Worm (Caenorhabditis elegans) whole organism, L4 larva: Measurements from ENCODE around the gene F09B9.4.

Experiments used
- F44E2.7 ChIP-seq: fragments of 200-800 bp; sonication (Bioruptor generic); IDR thresholded peaks from 2 replicates; pipeline ENCODE4 v2.1.2; 2022; ENCODE audit warnings: missing genetic modification characterization, missing compliant biosample characterization
- T20F7.1 ChIP-seq: fragments of 200-800 bp; sonication (Bioruptor generic); optimal IDR thresholded peaks from 2 replicates; lab custom pipeline; 2018; ENCODE audit warnings: mild to moderate bottlenecking, missing genetic modification characterization, missing compliant biosample characterization
- ZK546.5 ChIP-seq, 2 experiments: sonication (generic microtip); optimal IDR thresholded peaks; 2 replicates each; lab custom pipeline; 2017; ENCODE audit warnings: missing biosample characterization in 2 of 2, missing genetic modification characterization in 2 of 2
- ceh-62 ChIP-seq: sonication (generic microtip); optimal IDR thresholded peaks from 2 replicates; lab custom pipeline; 2017; ENCODE audit warnings: missing biosample characterization, missing genetic modification characterization
- ceh-82 ChIP-seq: sonication (generic microtip); optimal IDR thresholded peaks from 2 replicates; lab custom pipeline; 2017; ENCODE audit warnings: missing biosample characterization, missing genetic modification characterization
- dpl-1 ChIP-seq: fragments of 150-350 bp; optimal IDR thresholded peaks from 2 replicates; lab custom pipeline; 2014; ENCODE audit warnings: missing biosample characterization, missing genetic modification reagents, missing genetic modification characterization
- fkh-10 ChIP-seq: fragments of 150-350 bp; optimal IDR thresholded peaks from 2 replicates; lab custom pipeline; 2014; ENCODE audit warnings: missing biosample characterization, missing genetic modification reagents, missing genetic modification characterization
- fos-1 ChIP-seq: fragments of 150-350 bp; optimal IDR thresholded peaks from 2 replicates; lab custom pipeline; 2014; ENCODE audit warnings: missing biosample characterization, missing genetic modification characterization
- lin-39 ChIP-seq: fragments of 150-350 bp; optimal IDR thresholded peaks from 2 replicates; lab custom pipeline; 2014; ENCODE audit warnings: missing biosample characterization, missing genetic modification reagents, missing genetic modification characterization
- nhr-25 ChIP-seq: sonication (generic microtip); optimal IDR thresholded peaks from 2 replicates; lab custom pipeline; 2017; ENCODE audit warnings: missing genetic modification characterization, mild to moderate bottlenecking, missing compliant biosample characterization, antibody characterized with exemption, moderate library complexity, borderline replicate concordance; ENCODE audit not compliant: insufficient read depth
- nhr-28 ChIP-seq: fragments of 150-350 bp; optimal IDR thresholded peaks from 2 replicates; lab custom pipeline; 2014; ENCODE audit warnings: missing biosample characterization, missing genetic modification characterization
- unc-130 ChIP-seq: sonication (generic microtip); optimal IDR thresholded peaks from 2 replicates; lab custom pipeline; 2016; ENCODE audit warnings: missing genetic modification reagents, missing genetic modification characterization, missing compliant biosample characterization

ce11 chrX:10163212-10163611 lies 2.8 kb downstream of the F09B9.4 start:
- TF ChIP-seq T20F7.1 (no peak), fkh-10 (peak; percentile 57), F44E2.7 (GFP tag; lab: Robert Waterston, UW) (no peak), fos-1 (tag; lab: Kevin White, UChicago) (no peak), lin-39 (tag; lab: Kevin White, UChicago) (no peak), nhr-28 (tag; lab: Kevin White, UChicago) (no peak), ceh-62 (tag; lab: Kevin White, UChicago) (no peak), nhr-25 (tag; lab: Kevin White, UChicago) (no peak), dpl-1 (GFP tag; lab: Kevin White, UChicago) (no peak), ZK546.5 (tag; optimal IDR thresholded peaks at IDR 0.05; lab: Kevin White, UChicago) (no peak), ceh-82 (tag; lab: Kevin White, UChicago) (no peak), unc-130 (GFP tag; lab: Kevin White, UChicago) (no peak)
